Worm (Caenorhabditis elegans): ENCODE measurements around the gene aagr-2.

DNA sequence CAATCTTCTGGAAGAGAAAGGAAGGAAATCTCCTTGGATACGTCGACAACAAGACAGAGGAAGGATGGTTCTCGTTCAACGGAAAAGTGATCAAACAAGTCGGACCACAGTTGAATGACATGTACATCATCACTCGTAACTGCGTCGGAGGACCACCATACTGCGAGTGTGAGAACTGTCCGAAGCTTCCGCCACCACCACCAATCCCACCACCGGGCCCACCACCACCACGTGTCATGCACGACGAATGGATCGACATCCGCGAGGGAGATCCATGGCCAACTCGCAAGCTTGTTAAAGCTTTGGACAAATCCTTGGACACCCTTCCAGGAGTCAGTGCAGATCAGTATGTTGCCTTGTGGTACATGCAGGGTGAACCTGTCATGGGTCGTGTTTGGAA, 6.2 kb upstream of the aagr-2 start:
- TF ChIP-seq sma-9 (GFP tag; optimal IDR thresholded peaks at IDR 0.05) (no peak), sma-9 (tag; optimal IDR thresholded peaks at IDR 0.05) (no peak), nhr-11 (tag; optimal IDR thresholded peaks at IDR 0.05) (no peak), fos-1 (tag; optimal IDR thresholded peaks at IDR 0.05) (no peak), alr-1 (tag; optimal IDR thresholded peaks at IDR 0.05) (no peak)
